Fruit fly (Drosophila melanogaster): ENCODE data around the gene CG43354.

CG43354 gene

DNA sequence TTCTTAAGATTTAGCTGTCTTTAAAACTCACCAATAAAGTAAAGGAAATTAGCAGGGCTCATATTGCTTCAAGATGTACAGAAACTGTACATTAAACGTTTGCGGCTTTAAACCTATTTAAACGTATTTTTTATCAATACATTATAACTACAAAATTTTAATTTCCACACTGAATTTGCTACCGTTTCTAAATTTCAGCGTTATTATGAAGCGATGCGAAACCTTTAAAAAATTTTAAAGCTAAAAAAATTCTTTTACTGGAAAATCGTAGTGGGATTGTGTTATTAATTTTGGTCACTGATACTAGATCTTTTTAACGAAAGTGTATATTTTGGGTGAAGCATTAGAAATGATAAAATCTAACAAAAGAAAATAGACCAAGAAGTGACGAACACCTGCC is at the start of gene CG43354:
Gene CG43354, minus strand, starts transcription at position 101 of the 400 bp plus-strand sequence.
- TF ChIP-seq CTCF (optimal IDR thresholded peaks at IDR 0.05) (no peak), CG8478 (optimal IDR thresholded peaks at IDR 0.05) (no peak)

DNA sequence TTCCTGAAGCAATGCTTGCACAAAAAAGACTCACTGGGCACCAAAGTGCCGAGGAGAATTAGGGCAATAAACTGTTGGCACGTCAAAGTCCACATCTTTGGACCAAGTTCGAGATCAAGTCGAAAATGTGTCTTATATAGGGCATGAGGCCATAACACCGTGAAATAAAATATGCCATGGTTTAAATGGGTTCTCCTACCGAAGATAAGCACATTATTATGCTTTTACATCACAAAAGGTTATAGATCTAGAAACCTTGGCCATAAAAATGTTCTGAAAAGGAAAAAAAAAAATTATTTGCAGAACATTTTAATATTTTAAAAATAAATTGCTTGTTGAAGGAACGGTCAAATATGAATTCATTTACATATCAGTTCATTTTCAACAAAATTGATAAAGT is 49.7 kb upstream of the CG43354 start, which contains the start of gene Acp36DE:
Gene Acp36DE, minus strand, starts transcription at position 101 of the 400 bp plus-strand sequence.
- TF ChIP-seq CG8478 (optimal IDR thresholded peaks at IDR 0.05) = no peak
- no peak for TF ChIP-seq CTCF (optimal IDR thresholded peaks at IDR 0.05)

DNA sequence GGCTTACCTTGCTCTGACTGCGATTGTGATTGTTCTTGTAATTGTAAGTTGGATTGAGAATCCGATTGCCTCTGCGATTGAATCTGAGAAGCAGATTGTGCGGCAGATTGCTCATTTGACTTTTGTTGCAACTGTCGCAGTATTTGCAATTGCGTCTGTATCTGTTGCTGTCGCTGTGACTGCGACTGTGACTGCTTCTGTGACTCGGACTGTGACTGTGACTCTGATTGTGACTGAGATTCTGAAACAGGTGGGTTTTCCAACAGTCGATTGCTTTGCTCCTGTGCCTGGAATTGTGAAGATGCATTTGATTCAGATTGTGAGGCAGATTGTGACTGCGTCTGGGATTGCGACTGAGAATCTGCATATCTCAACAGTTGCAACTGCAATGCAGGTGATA is 48.8 kb upstream of the CG43354 start:
- TF ChIP-seq CTCF (optimal IDR thresholded peaks at IDR 0.05) (no peak), CG8478 (optimal IDR thresholded peaks at IDR 0.05) (no peak)

DNA sequence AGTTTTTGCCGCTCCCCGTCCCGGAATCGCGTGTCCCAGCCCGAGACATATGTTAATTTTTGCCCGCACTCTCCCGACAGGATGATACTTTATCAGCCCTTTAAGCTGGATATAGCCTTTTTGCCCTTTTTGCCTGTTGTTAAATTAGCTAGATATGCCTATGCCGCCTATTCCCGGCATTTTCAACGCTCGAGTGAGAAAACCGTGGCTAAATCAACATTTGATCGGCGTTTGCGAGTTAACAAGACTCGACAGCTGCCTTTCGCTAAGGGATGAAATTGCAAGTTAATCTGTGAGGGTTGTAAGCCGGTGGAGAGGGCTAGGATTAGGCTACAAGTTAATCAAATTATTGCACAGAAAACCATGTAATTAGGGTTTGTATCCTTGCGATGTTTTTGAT is 46.3 kb upstream of the CG43354 start:
- no peak for TF ChIP-seq CG8478 (optimal IDR thresholded peaks at IDR 0.05)
- TF ChIP-seq CTCF (optimal IDR thresholded peaks at IDR 0.05) = no peak

DNA sequence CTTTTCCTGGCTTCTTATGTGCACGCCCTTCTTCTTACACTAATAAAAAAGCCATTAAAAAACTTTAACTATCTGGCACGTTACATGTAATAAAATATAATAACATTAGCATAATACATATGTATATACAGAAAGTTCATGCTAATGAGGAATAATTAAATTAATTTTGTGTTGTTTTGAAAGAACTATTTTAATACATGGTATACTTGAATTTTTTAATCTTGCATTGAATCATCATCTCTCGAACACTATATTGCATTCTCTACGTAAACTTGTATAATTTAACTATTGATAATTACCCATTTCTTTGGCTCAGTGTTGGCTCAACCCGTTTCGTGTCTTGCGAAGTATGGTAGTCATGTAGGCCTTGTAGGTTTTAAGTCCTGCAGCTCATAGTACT is 43.6 kb upstream of the CG43354 start:
- no peak for TF ChIP-seq CG8478 (optimal IDR thresholded peaks at IDR 0.05)
- TF ChIP-seq CTCF (optimal IDR thresholded peaks at IDR 0.05) = no peak

DNA sequence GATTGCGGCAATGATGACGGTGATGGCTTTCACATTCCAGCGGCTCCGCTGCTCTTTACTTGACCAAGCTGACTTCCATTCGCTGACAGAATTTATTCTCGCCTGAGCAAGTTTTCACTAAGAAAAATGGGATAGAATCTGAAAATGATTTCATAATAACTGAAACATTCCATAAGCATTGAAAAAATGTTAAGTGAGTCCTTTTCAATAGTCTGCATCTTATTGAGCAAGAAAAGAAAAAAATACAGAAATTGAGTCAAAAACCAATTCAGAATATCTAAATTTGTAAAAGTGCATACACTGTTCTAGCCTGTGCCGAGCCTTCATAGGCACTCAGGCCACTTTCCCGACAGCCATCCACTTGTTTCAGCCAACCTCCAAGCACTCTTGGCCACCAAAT is 39.4 kb upstream of the CG43354 start:
- no peak for TF ChIP-seq CG8478 (optimal IDR thresholded peaks at IDR 0.05)
- TF ChIP-seq CTCF (optimal IDR thresholded peaks at IDR 0.05) = no peak

DNA sequence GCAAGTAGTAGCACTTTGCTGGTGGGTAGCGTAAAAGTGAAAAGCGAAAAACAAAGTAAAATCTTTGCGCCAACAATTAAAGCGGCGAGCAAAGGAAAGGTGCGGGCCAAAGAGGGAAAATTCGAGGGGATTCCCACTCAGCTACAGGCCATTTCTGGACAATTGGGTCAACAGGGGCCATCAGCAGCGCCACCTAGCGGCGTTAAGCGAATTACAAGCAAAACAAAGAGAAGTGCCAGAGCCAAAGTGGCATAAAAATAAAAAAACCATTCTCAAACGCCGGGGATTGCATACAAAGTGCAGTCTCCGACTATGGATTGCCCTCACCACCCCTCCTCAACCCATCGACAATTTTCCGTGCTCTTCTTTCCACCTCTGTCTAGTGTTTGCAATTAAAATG is 38.7 kb upstream of the CG43354 start:
- TF ChIP-seq CTCF (optimal IDR thresholded peaks at IDR 0.05) (peak; percentile 74 to 79), CG8478 (optimal IDR thresholded peaks at IDR 0.05) (no peak)

DNA sequence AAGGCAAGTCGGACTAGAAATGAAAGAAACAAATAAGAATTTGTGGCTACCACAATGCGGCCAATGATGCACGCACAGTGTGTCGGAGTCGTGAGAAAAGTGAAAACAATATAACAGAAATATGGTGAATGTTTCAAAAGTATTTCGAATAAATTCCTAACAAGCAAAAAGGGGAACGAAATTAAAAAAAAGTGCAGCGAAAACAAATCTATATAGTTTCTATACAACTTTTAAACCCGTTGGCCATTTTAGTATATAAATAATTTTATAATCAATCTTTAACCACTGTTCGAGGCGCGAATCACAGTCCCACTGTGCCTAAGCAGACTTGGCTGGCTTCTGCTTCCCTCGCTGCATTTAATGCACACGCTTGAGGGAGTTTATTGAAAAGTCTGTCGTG is 35.9 kb upstream of the CG43354 start:
- TF ChIP-seq CTCF (optimal IDR thresholded peaks at IDR 0.05) = no peak
- TF ChIP-seq CG8478 (optimal IDR thresholded peaks at IDR 0.05) = no peak

DNA sequence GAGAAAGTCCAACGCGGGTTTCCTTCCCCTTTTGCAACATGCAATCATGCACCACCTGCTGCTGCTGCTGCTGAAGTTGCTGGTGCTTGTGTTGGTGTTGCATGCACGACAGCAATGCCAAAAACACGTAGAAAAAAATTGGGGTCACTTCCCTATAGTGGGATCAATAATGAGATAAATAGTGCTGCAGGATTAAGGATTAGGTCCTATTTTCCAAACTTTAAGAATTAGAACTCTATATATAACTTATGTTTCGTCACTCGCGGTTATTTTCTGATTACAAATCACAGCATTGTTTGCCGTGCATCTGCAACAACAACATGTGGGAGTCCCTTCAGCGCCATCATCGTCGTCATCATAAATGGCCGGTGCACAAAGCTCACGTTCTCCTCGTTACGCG is 35.1 kb upstream of the CG43354 start:
- TF ChIP-seq CG8478 (optimal IDR thresholded peaks at IDR 0.05) = no peak

DNA sequence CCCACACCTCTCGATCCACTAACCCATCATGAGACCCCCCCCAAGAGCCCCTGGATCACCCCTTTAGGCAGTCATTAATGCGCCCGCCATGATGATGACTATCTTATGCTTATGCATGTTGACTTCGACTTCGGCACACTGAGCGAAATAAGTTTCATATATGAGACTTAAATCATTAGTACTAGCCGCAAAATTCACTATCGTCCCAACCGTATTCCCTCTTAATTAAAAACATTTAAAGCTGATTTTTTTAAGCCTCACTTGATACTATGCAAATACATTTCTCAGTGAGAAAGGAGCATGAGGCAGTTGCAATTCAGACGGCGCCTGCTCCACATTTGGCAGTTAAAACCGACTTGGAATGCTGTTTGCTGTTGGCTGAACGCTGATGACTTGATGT is 31.7 kb upstream of the CG43354 start:
- TF ChIP-seq CTCF (optimal IDR thresholded peaks at IDR 0.05) (no peak), CG8478 (optimal IDR thresholded peaks at IDR 0.05) (no peak)

DNA sequence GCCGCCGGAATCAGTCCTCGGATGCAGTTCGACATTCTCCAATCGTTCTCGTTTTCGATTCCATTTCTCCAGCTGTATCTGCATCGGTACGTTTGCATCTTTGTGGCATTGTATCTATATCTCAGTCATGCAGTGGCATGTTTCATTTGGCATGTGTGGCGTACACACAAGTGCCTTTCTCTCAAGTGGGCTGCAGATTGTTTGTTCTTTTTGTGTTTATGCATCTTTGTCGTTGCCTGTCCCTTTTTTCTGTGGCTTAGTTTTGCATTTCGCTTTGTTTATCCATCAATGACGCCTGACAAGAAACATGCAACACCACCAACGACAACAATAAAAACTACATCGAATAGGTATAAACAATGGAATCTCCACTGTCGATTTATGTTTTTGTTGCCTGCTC is 27.3 kb upstream of the CG43354 start:
- TF ChIP-seq CTCF (optimal IDR thresholded peaks at IDR 0.05) (no peak), CG8478 (optimal IDR thresholded peaks at IDR 0.05) (no peak)

DNA sequence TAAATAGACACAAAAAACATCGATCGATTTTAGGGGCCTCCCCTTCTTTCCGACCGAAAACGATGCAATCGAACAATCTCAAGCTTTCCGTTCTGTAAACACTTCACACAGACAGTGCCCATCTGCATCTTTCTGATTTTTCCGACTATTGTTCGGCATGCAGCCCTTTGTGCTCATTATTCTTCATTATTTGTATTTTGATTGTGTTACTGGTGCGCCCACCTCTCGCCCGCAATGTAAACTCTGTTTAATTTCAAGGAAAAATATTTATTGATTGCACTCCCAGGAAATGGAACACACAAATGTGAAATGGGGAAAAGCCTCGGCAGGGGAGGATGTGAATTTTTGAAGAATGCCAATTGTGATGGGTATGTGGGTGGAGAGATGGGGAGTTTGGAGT is 26.4 kb upstream of the CG43354 start:
- TF ChIP-seq CTCF (optimal IDR thresholded peaks at IDR 0.05) (no peak), CG8478 (optimal IDR thresholded peaks at IDR 0.05) (no peak)

DNA sequence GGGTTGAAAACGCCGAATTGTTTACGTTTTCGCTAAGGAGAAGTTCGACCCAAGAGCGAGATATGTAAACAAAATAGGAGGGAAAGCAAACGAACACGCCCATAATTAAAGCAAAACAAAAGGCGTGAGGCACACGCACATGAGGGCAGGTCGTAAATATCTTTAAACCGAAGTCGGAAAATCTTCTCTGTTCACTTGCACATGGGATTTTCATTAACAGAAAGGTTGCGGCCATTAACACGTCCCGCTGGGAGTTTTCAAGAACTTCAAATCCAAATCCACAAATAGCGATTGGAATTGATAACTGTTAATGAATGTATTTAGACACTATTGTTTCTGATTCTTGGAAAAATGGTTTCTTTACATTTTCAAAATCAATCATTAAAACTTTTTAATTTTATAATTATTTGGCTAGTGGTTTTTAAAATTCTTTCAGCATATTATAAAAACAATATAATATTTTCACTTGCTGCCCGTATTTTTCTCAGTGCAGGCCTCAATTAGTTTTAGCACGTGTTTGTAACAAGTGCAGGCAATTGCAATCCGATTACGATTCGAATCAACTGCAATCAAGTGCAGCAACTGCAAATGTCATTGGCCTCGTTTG is 24.7 kb upstream of the CG43354 start:
- no peak for TF ChIP-seq CTCF (optimal IDR thresholded peaks at IDR 0.05)
- no peak for TF ChIP-seq CG8478 (optimal IDR thresholded peaks at IDR 0.05)

DNA sequence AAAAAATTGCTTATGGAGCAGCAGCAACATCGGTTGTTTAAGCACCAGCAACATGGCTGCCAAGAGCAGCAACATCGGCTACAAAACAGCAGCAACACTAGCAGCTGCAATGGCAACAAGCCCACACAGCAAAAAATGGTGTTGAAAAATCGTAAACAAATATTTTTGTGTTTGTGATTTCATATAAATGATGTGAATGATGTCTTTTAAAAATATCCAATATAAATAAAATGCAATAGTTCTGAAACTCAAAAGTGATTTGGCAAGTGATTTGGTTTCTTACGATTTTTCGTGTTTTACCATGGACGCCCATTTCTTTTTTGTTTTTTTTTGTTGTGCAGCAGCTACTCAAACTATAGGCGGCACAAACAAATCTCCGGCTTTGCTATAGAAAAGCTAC is 22.4 kb upstream of the CG43354 start:
- no peak for TF ChIP-seq CG8478 (optimal IDR thresholded peaks at IDR 0.05)
- no peak for TF ChIP-seq CTCF (optimal IDR thresholded peaks at IDR 0.05)

DNA sequence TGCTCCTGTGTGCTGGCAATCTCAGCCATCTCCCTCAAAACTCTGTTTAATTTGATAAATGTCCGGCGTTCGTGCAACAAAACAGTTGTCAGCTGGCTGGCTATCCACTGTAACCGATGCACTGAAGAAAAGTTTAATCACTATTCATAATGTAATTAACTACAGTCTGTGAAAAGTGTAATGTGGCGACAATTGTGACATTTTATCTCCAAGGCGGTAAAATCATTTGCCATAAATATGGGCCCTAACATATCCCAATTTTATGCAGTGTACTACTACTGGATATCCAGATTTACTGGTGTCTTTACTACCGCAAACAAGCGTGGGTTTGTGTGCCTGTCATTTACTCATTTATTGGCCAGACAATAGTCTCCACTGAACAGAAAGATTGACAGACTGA is 19.5 kb upstream of the CG43354 start:
- TF ChIP-seq CG8478 (optimal IDR thresholded peaks at IDR 0.05) (no peak), CTCF (optimal IDR thresholded peaks at IDR 0.05) (no peak)

DNA sequence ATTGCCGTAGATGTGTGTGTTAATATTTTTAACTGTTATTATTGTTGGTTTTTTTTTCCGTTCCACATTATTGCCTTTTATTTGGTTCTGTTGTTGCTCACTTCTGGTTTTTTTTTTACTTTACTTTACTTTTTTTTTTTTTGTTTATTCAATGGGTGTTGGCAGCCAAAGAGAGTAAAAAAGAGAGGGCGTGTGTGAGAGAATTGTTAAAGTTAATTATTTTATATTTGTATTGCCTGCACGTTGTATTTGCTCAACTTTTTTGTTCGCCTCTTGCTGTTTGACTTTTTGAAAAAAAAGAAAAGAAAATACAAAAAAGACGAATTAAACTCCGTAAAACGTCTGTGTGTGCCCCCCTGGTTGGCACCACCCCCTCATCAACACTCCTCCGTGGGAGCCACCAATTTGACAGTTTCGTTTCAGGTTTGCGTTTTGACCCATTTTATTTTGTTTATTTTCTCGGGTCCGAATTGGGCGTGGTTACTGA is 18.4 kb upstream of the CG43354 start:
- TF ChIP-seq CG8478 (optimal IDR thresholded peaks at IDR 0.05) (no peak), CTCF (optimal IDR thresholded peaks at IDR 0.05) (no peak)

DNA sequence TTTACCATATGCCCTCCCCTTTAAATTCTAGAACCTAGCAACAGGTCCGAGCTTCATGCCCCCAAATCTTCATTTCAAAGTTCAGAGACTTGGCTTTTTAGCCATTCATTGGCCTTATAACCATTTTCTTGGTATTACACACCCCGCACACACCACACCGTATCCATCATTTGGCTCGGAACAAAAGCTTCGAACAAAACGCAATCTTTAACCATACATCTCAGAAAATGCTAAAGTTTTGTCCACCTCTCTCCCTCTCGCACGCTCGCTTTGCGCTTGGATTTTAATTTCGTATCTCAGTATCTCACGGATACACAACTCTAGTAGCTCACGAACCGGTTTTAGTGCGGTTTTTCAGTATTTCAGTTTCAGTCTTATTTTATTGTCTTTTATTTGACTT is 17.8 kb upstream of the CG43354 start:
- TF ChIP-seq CG8478 (optimal IDR thresholded peaks at IDR 0.05) (no peak), CTCF (optimal IDR thresholded peaks at IDR 0.05) (no peak)
